Fruit fly (Drosophila melanogaster) whole organism, embryonic: Measurements from ENCODE around the gene CG43051.

Source experiments
- Atf6 ChIP-seq: fragments of 200-800 bp; sonication (Bioruptor generic); IDR thresholded peaks from 2 replicates; pipeline ENCODE4 v1.3.6; 2022; ENCODE audit warnings: missing biosample characterization, missing genetic modification characterization
- B-H2 ChIP-seq: fragments of 200-800 bp; sonication (Bioruptor generic); optimal IDR thresholded peaks from 2 replicates; lab custom pipeline; 2018; ENCODE audit warnings: missing biosample characterization, mild to moderate bottlenecking, missing genetic modification characterization
- C15 ChIP-seq: fragments of 200-800 bp; sonication (Bioruptor generic); IDR thresholded peaks from 3 replicates; pipeline ENCODE4 v1.3.6; 2022; ENCODE audit warnings: missing biosample characterization, missing genetic modification characterization
- CG10565 ChIP-seq: fragments of 200-800 bp; sonication (Bioruptor generic); optimal IDR thresholded peaks from 3 replicates; lab custom pipeline; 2016; ENCODE audit warnings: missing biosample characterization, mild to moderate bottlenecking, missing genetic modification characterization
- CG10654 ChIP-seq: fragments of 200-800 bp; sonication (Bioruptor generic); optimal IDR thresholded peaks from 2 replicates; lab custom pipeline; 2016; ENCODE audit warnings: missing biosample characterization, missing genetic modification characterization
- CG11398 ChIP-seq: fragments of 200-800 bp; sonication (Bioruptor generic); optimal IDR thresholded peaks from 2 replicates; lab custom pipeline; 2016; ENCODE audit warnings: missing biosample characterization, missing genetic modification characterization
- CG12769 ChIP-seq: fragments of 200-800 bp; sonication (Bioruptor generic); optimal IDR thresholded peaks from 2 replicates; lab custom pipeline; 2019; ENCODE audit warnings: missing biosample characterization, mild to moderate bottlenecking, missing genetic modification characterization, moderate library complexity
- CG13296 ChIP-seq: fragments of 200-800 bp; sonication (Bioruptor generic); optimal IDR thresholded peaks from 3 replicates; lab custom pipeline; 2018; ENCODE audit warnings: missing biosample characterization, mild to moderate bottlenecking, missing genetic modification characterization
- CG14014 ChIP-seq: fragments of 200-800 bp; sonication (Bioruptor generic); IDR thresholded peaks from 2 replicates; pipeline ENCODE4 v1.3.6; 2022; ENCODE audit warnings: missing biosample characterization, missing genetic modification characterization
- CG17802 ChIP-seq: fragments of 200-800 bp; sonication (Bioruptor generic); optimal IDR thresholded peaks from 2 replicates; lab custom pipeline; 2018; ENCODE audit warnings: missing biosample characterization, mild to moderate bottlenecking, missing genetic modification characterization, moderate library complexity
- CG17912 ChIP-seq: fragments of 200-800 bp; sonication (Bioruptor generic); optimal IDR thresholded peaks from 2 replicates; lab custom pipeline; 2018; ENCODE audit warnings: missing biosample characterization, mild to moderate bottlenecking, missing genetic modification characterization
- CG1792 ChIP-seq: fragments of 200-800 bp; sonication (Bioruptor generic); optimal IDR thresholded peaks from 2 replicates; lab custom pipeline; 2016; ENCODE audit warnings: missing biosample characterization, missing genetic modification characterization
- CG2129 ChIP-seq: fragments of 200-800 bp; sonication (Bioruptor generic); IDR thresholded peaks from 2 replicates; pipeline ENCODE4 v1.3.6; 2022; ENCODE audit warnings: missing biosample characterization, missing genetic modification characterization; ENCODE audit not compliant: partially characterized antibody
- CG2199 ChIP-seq: fragments of 200-800 bp; sonication (Bioruptor generic); IDR thresholded peaks from 3 replicates; pipeline ENCODE4 v1.3.6; 2022; ENCODE audit warnings: missing biosample characterization, missing genetic modification characterization
- CG4282 ChIP-seq: fragments of 200-800 bp; sonication (Bioruptor generic); optimal IDR thresholded peaks from 2 replicates; lab custom pipeline; 2016; ENCODE audit warnings: missing biosample characterization, missing genetic modification characterization
- CG4820 ChIP-seq: fragments of 200-800 bp; sonication (Bioruptor generic); optimal IDR thresholded peaks from 3 replicates; lab custom pipeline; 2016; ENCODE audit warnings: missing biosample characterization, missing genetic modification characterization
- CG5245 ChIP-seq: fragments of 200-800 bp; sonication (Bioruptor generic); optimal IDR thresholded peaks from 3 replicates; lab custom pipeline; 2016; ENCODE audit warnings: missing biosample characterization, missing genetic modification characterization
- CG6791 ChIP-seq: fragments of 200-800 bp; sonication (Bioruptor generic); IDR thresholded peaks from 3 replicates; pipeline ENCODE4 v1.3.6; 2022; ENCODE audit warnings: missing biosample characterization, missing genetic modification characterization; ENCODE audit not compliant: partially characterized antibody
- CG8281 ChIP-seq: fragments of 200-800 bp; sonication (Bioruptor generic); optimal IDR thresholded peaks from 2 replicates; lab custom pipeline; 2018; ENCODE audit warnings: missing biosample characterization, mild to moderate bottlenecking, missing genetic modification characterization, moderate library complexity
- CG9727 ChIP-seq: fragments of 200-800 bp; sonication (Bioruptor generic); optimal IDR thresholded peaks from 3 replicates; lab custom pipeline; 2017; ENCODE audit warnings: missing biosample characterization, mild to moderate bottlenecking, missing genetic modification characterization
- CHES-1-like ChIP-seq: fragments of 200-800 bp; sonication (Bioruptor generic); optimal IDR thresholded peaks from 2 replicates; lab custom pipeline; 2016; ENCODE audit warnings: missing biosample characterization, missing genetic modification characterization
- Dip3 ChIP-seq: fragments of 200-800 bp; sonication (Bioruptor generic); optimal IDR thresholded peaks from 3 replicates; lab custom pipeline; 2016; ENCODE audit warnings: missing biosample characterization, missing genetic modification characterization
- Dll ChIP-seq: fragments of 200-800 bp; sonication (Bioruptor generic); IDR thresholded peaks from 4 replicates; pipeline ENCODE4 v1.3.6; 2022; ENCODE audit warnings: missing biosample characterization, missing genetic modification characterization; ENCODE audit not compliant: partially characterized antibody
- Doc2 ChIP-seq: fragments of 200-800 bp; sonication (Bioruptor generic); IDR thresholded peaks from 2 replicates; pipeline ENCODE4 v1.3.6; 2022; ENCODE audit warnings: missing biosample characterization, missing genetic modification characterization
- Doc3 ChIP-seq: fragments of 200-800 bp; sonication (Bioruptor generic); IDR thresholded peaks from 3 replicates; pipeline ENCODE4 v1.3.6; 2022; ENCODE audit warnings: missing biosample characterization, missing genetic modification characterization; ENCODE audit not compliant: partially characterized antibody
- Dp ChIP-seq: fragments of 200-800 bp; sonication (Bioruptor generic); optimal IDR thresholded peaks from 2 replicates; lab custom pipeline; 2018; ENCODE audit warnings: missing biosample characterization, mild to moderate bottlenecking, missing genetic modification characterization, moderate library complexity
- Ets65A ChIP-seq: fragments of 200-800 bp; sonication (Bioruptor generic); peaks from one replicate; lab custom pipeline; 2016; ENCODE audit warnings: missing biosample characterization, missing genetic modification characterization
- Fer2 ChIP-seq: fragments of 200-800 bp; sonication (Bioruptor generic); optimal IDR thresholded peaks from 2 replicates; lab custom pipeline; 2018; ENCODE audit warnings: missing biosample characterization, mild to moderate bottlenecking, missing genetic modification characterization, moderate library complexity
- Fer3 ChIP-seq: fragments of 200-800 bp; sonication (Bioruptor generic); optimal IDR thresholded peaks from 2 replicates; lab custom pipeline; 2018; ENCODE audit warnings: missing biosample characterization, mild to moderate bottlenecking, missing genetic modification characterization, moderate library complexity
- GATAe ChIP-seq: fragments of 200-800 bp; sonication (Bioruptor generic); conservative IDR thresholded peaks from 2 replicates; pipeline ENCODE4 v1.3.6; 2022; ENCODE audit warnings: missing biosample characterization, missing genetic modification characterization
- Gug ChIP-seq: fragments of 200-800 bp; sonication (Bioruptor generic); IDR thresholded peaks from 4 replicates; pipeline ENCODE4 v1.3.6; 2022; ENCODE audit warnings: missing biosample characterization, missing genetic modification characterization
- Hmx ChIP-seq: fragments of 200-800 bp; sonication (Bioruptor generic); optimal IDR thresholded peaks from 2 replicates; lab custom pipeline; 2016; ENCODE audit warnings: missing biosample characterization, missing genetic modification characterization
- Med ChIP-seq: fragments of 200-800 bp; sonication (Bioruptor generic); peaks from one replicate; lab custom pipeline; 2016; ENCODE audit warnings: missing biosample characterization, missing genetic modification characterization, mild to moderate bottlenecking, inconsistent platforms, moderate library complexity
- Meics ChIP-seq: fragments of 200-800 bp; sonication (Bioruptor generic); optimal IDR thresholded peaks from 2 replicates; lab custom pipeline; 2017; ENCODE audit warnings: missing biosample characterization, mild to moderate bottlenecking, missing genetic modification characterization
- Mes4 ChIP-seq: fragments of 200-800 bp; sonication (Bioruptor generic); optimal IDR thresholded peaks from 2 replicates; lab custom pipeline; 2016; ENCODE audit warnings: missing biosample characterization, missing genetic modification characterization
- NK7.1 ChIP-seq: fragments of 200-800 bp; sonication (Bioruptor generic); optimal IDR thresholded peaks from 3 replicates; lab custom pipeline; 2016; ENCODE audit warnings: missing biosample characterization, missing genetic modification characterization
- Nf-YA ChIP-seq: fragments of 200-800 bp; sonication (Bioruptor generic); IDR thresholded peaks from 2 replicates; pipeline ENCODE4 v1.3.6; 2022; ENCODE audit warnings: missing biosample characterization, missing genetic modification characterization
- Nf-YC ChIP-seq: fragments of 200-800 bp; optimal IDR thresholded peaks from 3 replicates; lab custom pipeline; 2019; ENCODE audit warnings: missing biosample characterization, mild to moderate bottlenecking, missing genetic modification characterization, moderate library complexity
- Optix ChIP-seq: fragments of 200-800 bp; sonication (Bioruptor generic); IDR thresholded peaks from 3 replicates; pipeline ENCODE4 v1.3.6; 2022; ENCODE audit warnings: missing biosample characterization, missing genetic modification characterization
- ase ChIP-seq: fragments of 200-800 bp; sonication (Bioruptor generic); IDR thresholded peaks from 3 replicates; pipeline ENCODE4 v1.3.6; 2022; ENCODE audit warnings: missing biosample characterization, missing genetic modification characterization
- ato ChIP-seq: fragments of 200-800 bp; sonication (Bioruptor generic); IDR thresholded peaks from 2 replicates; pipeline ENCODE4 v1.3.6; 2022; ENCODE audit warnings: missing biosample characterization, missing genetic modification characterization; ENCODE audit not compliant: partially characterized antibody
- ci ChIP-seq: fragments of 200-800 bp; sonication (Bioruptor generic); IDR thresholded peaks from 3 replicates; pipeline ENCODE4 v1.3.6; 2022; ENCODE audit warnings: missing biosample characterization, missing genetic modification characterization
- exex ChIP-seq: fragments of 200-800 bp; sonication (Bioruptor generic); optimal IDR thresholded peaks from 4 replicates; lab custom pipeline; 2018; ENCODE audit warnings: missing biosample characterization, mild to moderate bottlenecking, missing genetic modification characterization, moderate library complexity
- gsb-n ChIP-seq: fragments of 200-800 bp; sonication (Bioruptor generic); optimal IDR thresholded peaks from 3 replicates; lab custom pipeline; 2018; ENCODE audit warnings: missing biosample characterization, mild to moderate bottlenecking, missing genetic modification characterization
- nom ChIP-seq: fragments of 200-800 bp; sonication (Bioruptor generic); optimal IDR thresholded peaks from 2 replicates; lab custom pipeline; 2017; ENCODE audit warnings: missing biosample characterization, missing genetic modification characterization, mild to moderate bottlenecking, moderate library complexity, missing genetic modification reagents
- salm ChIP-seq: fragments of 200-800 bp; sonication (Bioruptor generic); optimal IDR thresholded peaks from 2 replicates; lab custom pipeline; 2018; ENCODE audit warnings: missing biosample characterization, mild to moderate bottlenecking, missing genetic modification characterization
- schlank ChIP-seq: fragments of 200-800 bp; sonication (Bioruptor generic); optimal IDR thresholded peaks from 2 replicates; lab custom pipeline; 2018; ENCODE audit warnings: missing biosample characterization, mild to moderate bottlenecking, missing genetic modification characterization
- scrt ChIP-seq: fragments of 200-800 bp; sonication (Bioruptor generic); optimal IDR thresholded peaks from 2 replicates; lab custom pipeline; 2018; ENCODE audit warnings: missing biosample characterization, mild to moderate bottlenecking, missing genetic modification characterization, moderate library complexity
- sens ChIP-seq: fragments of 200-800 bp; sonication (Bioruptor generic); peaks from one replicate; lab custom pipeline; 2016; ENCODE audit warnings: missing biosample characterization, missing genetic modification characterization
- seq ChIP-seq: fragments of 200-800 bp; sonication (Bioruptor generic); IDR thresholded peaks from 2 replicates; pipeline ENCODE4 v1.3.6; 2022; ENCODE audit warnings: missing biosample characterization, missing genetic modification characterization
- toy ChIP-seq: fragments of 200-800 bp; sonication (Bioruptor generic); IDR thresholded peaks from 2 replicates; pipeline ENCODE4 v1.3.6; 2022; ENCODE audit warnings: missing biosample characterization, missing genetic modification characterization
- tup ChIP-seq: fragments of 200-800 bp; sonication (Bioruptor generic); optimal IDR thresholded peaks from 2 replicates; lab custom pipeline; 2016; ENCODE audit warnings: missing biosample characterization, mild to moderate bottlenecking, missing genetic modification characterization, moderate library complexity

The CG43051 gene

DNA sequence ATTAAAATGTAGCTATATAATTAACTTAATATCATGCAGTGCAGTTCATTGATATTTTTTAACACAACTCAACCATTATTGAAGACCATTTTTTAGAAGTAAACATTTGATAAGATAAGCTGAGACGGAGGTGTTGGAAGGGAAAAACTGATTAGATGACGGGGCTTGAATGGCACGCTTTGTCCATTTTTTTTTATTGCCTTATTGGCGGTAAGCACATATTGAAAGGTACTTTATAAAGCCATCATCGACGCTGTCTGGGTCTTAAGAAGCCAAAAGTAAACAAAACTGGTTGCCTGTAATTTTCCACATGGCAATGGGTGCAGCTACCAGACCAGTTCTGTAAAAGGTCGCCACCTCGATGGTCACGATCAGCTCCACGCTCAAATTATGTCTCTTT lies 995 bp upstream of the CG43051 start:
- no peak for TF ChIP-seq CG17802 (tag; lab: Kevin White, UChicago)
- TF ChIP-seq scrt (GFP tag; lab: Kevin White, UChicago) = no peak
- TF ChIP-seq Meics (GFP tag; lab: Kevin White, UChicago) = no peak
- peak; percentile 78 for TF ChIP-seq Med (GFP tag; lab: Kevin White, UChicago)
- peak; percentile 20 for TF ChIP-seq Fer3 (tag; lab: Kevin White, UChicago)
- no peak for TF ChIP-seq gsb-n
- no peak for TF ChIP-seq tup (GFP tag; lab: Kevin White, UChicago)
- TF ChIP-seq CHES-1-like (GFP tag; lab: Kevin White, UChicago) = no peak
- no peak for TF ChIP-seq CG11398 (GFP tag; lab: Kevin White, UChicago)
- no peak for TF ChIP-seq CG2129 (GFP tag; lab: Robert Waterston, UW)
- TF ChIP-seq CG14014 (GFP tag; lab: Robert Waterston, UW) = no peak
- TF ChIP-seq Dip3 (GFP tag; lab: Kevin White, UChicago) = no peak
- TF ChIP-seq salm (tag; lab: Kevin White, UChicago) = peak; percentile 13
- peak; percentile 4 for TF ChIP-seq CG12769
- no peak for TF ChIP-seq Hmx (GFP tag; lab: Kevin White, UChicago)
- TF ChIP-seq B-H2 = peak; percentile 1
- TF ChIP-seq Dll = no peak
- peak; percentile 88 for TF ChIP-seq CG8281
- no peak for TF ChIP-seq Optix (GFP tag; lab: Robert Waterston, UW)
- no peak for TF ChIP-seq CG4282 (GFP tag; lab: Kevin White, UChicago)
- peak; percentile 69 for TF ChIP-seq GATAe (GFP tag; lab: Robert Waterston, UW)
- TF ChIP-seq C15 = no peak
- TF ChIP-seq ato (GFP tag; lab: Robert Waterston, UW) = no peak
- peak; percentile 87 for TF ChIP-seq CG2199
- TF ChIP-seq CG10654 (GFP tag; lab: Kevin White, UChicago) = no peak
- no peak for TF ChIP-seq toy (GFP tag; lab: Robert Waterston, UW)
- TF ChIP-seq Doc3 = no peak
- TF ChIP-seq CG9727 (GFP tag; lab: Kevin White, UChicago) = no peak
- peak; percentile 23; the same call in 1 of the 2 replicates for TF ChIP-seq Atf6 (GFP tag; lab: Robert Waterston, UW)
- TF ChIP-seq Dp (GFP tag; lab: Kevin White, UChicago) = no peak
- TF ChIP-seq Doc2 (GFP tag; lab: Robert Waterston, UW) = no peak
- TF ChIP-seq Mes4 (GFP tag; lab: Kevin White, UChicago) = no peak
- peak; percentile 23 for TF ChIP-seq sens (GFP tag; lab: Kevin White, UChicago)
- no peak for TF ChIP-seq Nf-YC
- TF ChIP-seq Ets65A (GFP tag; lab: Kevin White, UChicago) = peak; percentile 29
- TF ChIP-seq CG13296 = no peak
- TF ChIP-seq Fer2 (tag; lab: Kevin White, UChicago) = no peak
- no peak for TF ChIP-seq NK7.1
- TF ChIP-seq CG1792 (GFP tag; lab: Kevin White, UChicago) = no peak
- TF ChIP-seq schlank = peak; percentile 2
- TF ChIP-seq ci (GFP tag; lab: Robert Waterston, UW) = peak; percentile 5; the same call in 1 of the 3 replicates
- TF ChIP-seq seq (GFP tag; lab: Robert Waterston, UW) = no peak
- no peak for TF ChIP-seq CG5245 (GFP tag; lab: Kevin White, UChicago)
- TF ChIP-seq CG17912 = no peak
- no peak for TF ChIP-seq CG10565 (GFP tag; lab: Kevin White, UChicago)
- TF ChIP-seq CG4820 (GFP tag; lab: Kevin White, UChicago) = no peak
- peak; percentile 81 for TF ChIP-seq exex
- TF ChIP-seq Gug (GFP tag; lab: Robert Waterston, UW) = no peak
- no peak for TF ChIP-seq nom (GFP tag; lab: Kevin White, UChicago)
- TF ChIP-seq ase (GFP tag; lab: Robert Waterston, UW) = no peak
- no peak for TF ChIP-seq CG6791
- TF ChIP-seq Nf-YA (GFP tag; lab: Robert Waterston, UW) = no peak
